Fruit fly (Drosophila melanogaster): ENCODE data around the gene CG31301.

DNA sequence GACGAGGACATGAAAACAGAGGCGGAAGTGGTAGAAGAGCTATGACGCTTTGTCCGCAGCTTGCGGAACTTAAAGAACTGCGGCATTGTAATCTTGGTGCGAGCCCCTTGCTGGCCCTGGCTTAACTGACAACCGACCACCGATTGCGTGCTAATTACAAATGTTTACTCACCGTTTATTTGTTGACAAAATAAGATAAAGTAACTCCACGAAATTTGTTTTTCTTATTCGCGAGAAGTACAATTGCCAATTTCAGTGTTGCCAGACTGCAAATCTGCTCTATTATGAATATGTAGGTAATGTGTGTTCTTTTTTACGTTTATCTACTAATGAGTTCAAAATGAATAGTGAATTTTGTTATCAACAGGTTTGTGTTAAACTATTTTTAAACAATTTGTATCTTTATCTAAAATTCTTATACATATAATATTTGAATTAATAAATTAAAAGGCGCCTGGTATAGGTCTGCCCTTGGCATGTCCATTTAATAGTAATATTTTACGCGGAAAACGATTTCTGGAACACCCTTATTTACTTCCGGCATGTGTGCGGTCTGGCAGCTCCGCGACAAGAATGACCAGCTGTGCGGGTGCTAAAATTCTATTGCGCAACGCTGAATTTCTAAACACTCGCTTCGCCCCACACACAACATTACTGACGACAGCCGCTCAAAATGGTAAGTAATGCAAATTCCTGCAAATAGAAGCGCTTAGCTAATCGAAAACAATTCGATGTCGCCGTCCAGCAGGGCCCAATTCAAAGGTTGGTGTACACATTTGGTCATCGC, 10.8 kb downstream of the CG31301 start, which contains the start of the genes Atg4b and Hibch:
- TF ChIP-seq chm (GFP tag; IDR thresholded peaks at IDR 0.05): 0 out of 2 replicates have a peak, but pooled peaks have one; percentile 42
- TF ChIP-seq Lpt (GFP tag; optimal IDR thresholded peaks at IDR 0.05): no peak
- TF ChIP-seq scrt (GFP tag; optimal IDR thresholded peaks at IDR 0.05): peak; percentile 78
- TF ChIP-seq CG6272 (GFP tag; IDR thresholded peaks at IDR 0.05): peak; percentile 77
- TF ChIP-seq CG6854 (GFP tag; optimal IDR thresholded peaks at IDR 0.05): peak; percentile 36
- no peak for TF ChIP-seq otp (GFP tag; IDR thresholded peaks at IDR 0.05)
- TF ChIP-seq psq (GFP tag; optimal IDR thresholded peaks at IDR 0.05): peak; percentile 20
- peak; percentile 79 for TF ChIP-seq cwo (GFP tag; optimal IDR thresholded peaks at IDR 0.05)
- TF ChIP-seq kni (GFP tag; optimal IDR thresholded peaks at IDR 0.05): peak; percentile 77
- TF ChIP-seq usp (GFP tag; optimal IDR thresholded peaks at IDR 0.05): no peak
- peak in 1 of 2 experiments; percentile 70 for TF ChIP-seq insv (GFP tag; optimal IDR thresholded peaks at IDR 0.05)
- peak; percentile 57 for TF ChIP-seq Hand (GFP tag; optimal IDR thresholded peaks at IDR 0.05)
